Worm (Caenorhabditis elegans): Measurements from ENCODE around the gene Y41D4A.7.

Gene Y41D4A.7

DNA sequence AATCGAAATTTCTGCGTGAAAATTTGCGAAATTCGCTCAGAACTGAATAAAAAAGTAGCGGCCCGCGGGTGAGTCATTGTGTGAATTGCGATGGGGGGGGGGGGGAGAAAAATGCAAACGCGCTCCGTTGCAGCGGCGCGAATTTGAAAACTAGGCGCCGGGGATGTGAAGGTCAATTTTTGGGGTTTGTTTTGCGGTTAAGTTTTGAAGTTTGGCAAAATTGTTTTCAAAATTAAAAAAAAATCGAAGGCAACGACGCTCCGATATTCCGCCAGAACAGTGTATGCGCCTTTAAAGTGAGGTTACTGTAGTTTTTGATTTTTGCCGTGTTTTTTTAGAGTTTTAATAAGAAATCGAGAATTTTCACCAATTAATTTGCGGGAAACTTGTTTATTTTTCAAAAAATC is 23.0 kb downstream of the Y41D4A.7 start (continued):
- TF ChIP-seq daf-16 (GFP tag; optimal IDR thresholded peaks at IDR 0.05): no peak
- no peak for TF ChIP-seq daf-16 (tag; optimal IDR thresholded peaks at IDR 0.05)
- no peak for TF ChIP-seq ceh-44 (GFP tag; IDR thresholded peaks at IDR 0.05)
- no peak for TF ChIP-seq lin-39 (tag; optimal IDR thresholded peaks at IDR 0.05)
- TF ChIP-seq spr-1 (tag; optimal IDR thresholded peaks at IDR 0.05): no peak
- no peak for TF ChIP-seq ceh-82 (tag; optimal IDR thresholded peaks at IDR 0.05)
- TF ChIP-seq madf-5 (GFP tag; IDR thresholded peaks at IDR 0.05): no peak
- TF ChIP-seq mxl-3 (GFP tag; optimal IDR thresholded peaks at IDR 0.05): no peak
- no peak for TF ChIP-seq nhr-48 (tag; optimal IDR thresholded peaks at IDR 0.05)
- no peak for TF ChIP-seq nhr-25 (tag; optimal IDR thresholded peaks at IDR 0.05; ENCODE audit: borderline replicate concordance, insufficient read depth)
- TF ChIP-seq lin-1 (GFP tag; IDR thresholded peaks at IDR 0.05): no peak
- no peak for TF ChIP-seq nhr-237 (tag; optimal IDR thresholded peaks at IDR 0.05)
- TF ChIP-seq aly-2 (tag; optimal IDR thresholded peaks at IDR 0.05): no peak
- no peak for TF ChIP-seq mxl-2 (GFP tag; conservative IDR thresholded peaks at IDR 0.05)
- no peak for TF ChIP-seq dve-1 (tag; optimal IDR thresholded peaks at IDR 0.05; ENCODE audit: insufficient read depth)
- no peak for TF ChIP-seq snpc-4 (tag; optimal IDR thresholded peaks at IDR 0.05)
- no peak for TF ChIP-seq daf-8 (GFP tag; IDR thresholded peaks at IDR 0.05)
- TF ChIP-seq hlh-30 (tag; optimal IDR thresholded peaks at IDR 0.05; ENCODE audit: insufficient read depth): no peak
- TF ChIP-seq lim-7 (GFP tag; IDR thresholded peaks at IDR 0.05): no peak
- TF ChIP-seq aha-1 (tag): peak; percentile 90
- TF ChIP-seq spr-3 (GFP tag; optimal IDR thresholded peaks at IDR 0.05): no peak
- TF ChIP-seq ZK337.2 (GFP tag; IDR thresholded peaks at IDR 0.05): no peak
- TF ChIP-seq F10B5.3 (tag; optimal IDR thresholded peaks at IDR 0.05): no peak
- no peak for TF ChIP-seq D1046.2 (GFP tag; IDR thresholded peaks at IDR 0.05)
- no peak for TF ChIP-seq Y75B8A.6 (GFP tag; IDR thresholded peaks at IDR 0.05)
- no peak for TF ChIP-seq saeg-2 (GFP tag; IDR thresholded peaks at IDR 0.05)
- TF ChIP-seq nhr-10 (tag; optimal IDR thresholded peaks at IDR 0.05): no peak
- 0 out of 2 replicates have a peak, but pooled peaks have one; percentile 27 for TF ChIP-seq ctbp-1 (GFP tag; IDR thresholded peaks at IDR 0.05)
- TF ChIP-seq nhr-6 (tag; optimal IDR thresholded peaks at IDR 0.05): peak; percentile 14
- TF ChIP-seq T26A8.4 (GFP tag; IDR thresholded peaks at IDR 0.05): no peak
- no peak; the same call in 1 of the 2 replicates for TF ChIP-seq pha-4 (GFP tag; IDR thresholded peaks at IDR 0.05)
- TF ChIP-seq pha-4 (tag; optimal IDR thresholded peaks at IDR 0.05): no peak
- TF ChIP-seq F49E8.2 (tag; optimal IDR thresholded peaks at IDR 0.05; ENCODE audit: borderline replicate concordance): peak; percentile 49
- TF ChIP-seq rbr-2 (tag; optimal IDR thresholded peaks at IDR 0.05): peak; percentile 30
- TF ChIP-seq lin-38 (GFP tag; IDR thresholded peaks at IDR 0.05): peak; percentile 95
- no peak for TF ChIP-seq unc-39 (tag; optimal IDR thresholded peaks at IDR 0.05)
- TF ChIP-seq ceh-32 (tag; optimal IDR thresholded peaks at IDR 0.05; ENCODE audit: poor library complexity): no peak
- no peak for TF ChIP-seq Y105C5A.15 (GFP tag; IDR thresholded peaks at IDR 0.05)
- TF ChIP-seq unc-130 (GFP tag; optimal IDR thresholded peaks at IDR 0.05): no peak
- no peak for TF ChIP-seq ces-1 (GFP tag; optimal IDR thresholded peaks at IDR 0.05)
- TF ChIP-seq dmd-6 (GFP tag; IDR thresholded peaks at IDR 0.05): no peak
- TF ChIP-seq lin-15B (tag; optimal IDR thresholded peaks at IDR 0.05): peak; percentile 10
- TF ChIP-seq zfp-2 (tag; optimal IDR thresholded peaks at IDR 0.05): no peak
- TF ChIP-seq vab-7 (GFP tag; IDR thresholded peaks at IDR 0.05): no peak; the same call in 1 of the 2 replicates
- no peak for TF ChIP-seq php-3 (GFP tag; IDR thresholded peaks at IDR 0.05)
- no peak for TF ChIP-seq arid-1 (GFP tag; conservative IDR thresholded peaks at IDR 0.05)
- TF ChIP-seq nhr-111 (GFP tag; optimal IDR thresholded peaks at IDR 0.05): no peak
- TF ChIP-seq ztf-7 (tag; optimal IDR thresholded peaks at IDR 0.05): no peak
- no peak for TF ChIP-seq Y5F2A.4 (GFP tag; optimal IDR thresholded peaks at IDR 0.05)
- TF ChIP-seq zip-11 (GFP tag; IDR thresholded peaks at IDR 0.05): no peak
- TF ChIP-seq egl-43 (GFP tag; IDR thresholded peaks at IDR 0.05): 0 out of 2 replicates have a peak, but pooled peaks have one; percentile 39
- no peak for TF ChIP-seq zag-1 (tag; optimal IDR thresholded peaks at IDR 0.05)
